Worm (Caenorhabditis elegans): Measurements from ENCODE around the gene F07C4.6.

DNA sequence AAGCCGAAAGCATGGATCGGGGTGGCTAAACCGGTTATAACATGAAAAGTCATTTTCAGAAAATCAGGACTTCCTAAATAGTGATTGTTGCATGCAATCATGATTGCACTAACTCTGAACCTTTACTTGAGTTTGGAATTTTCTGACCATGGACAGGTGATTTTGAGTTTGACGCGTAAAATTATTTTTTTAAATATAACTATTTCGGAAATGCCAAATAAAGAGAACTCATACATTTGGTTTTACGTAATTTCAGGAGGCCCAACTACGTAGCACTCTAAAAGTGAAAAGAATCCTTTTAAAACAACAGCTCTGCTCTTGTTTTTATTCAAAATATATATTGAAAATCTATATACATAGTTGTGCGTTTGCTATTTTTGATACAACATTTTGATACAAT lies 25.1 kb downstream of the F07C4.6 start, which contains the start of gene srh-234:
- TF ChIP-seq unc-62 (GFP tag; optimal IDR thresholded peaks at IDR 0.05) (no peak), aly-2 (tag; optimal IDR thresholded peaks at IDR 0.05) (no peak), mdl-1 (tag; optimal IDR thresholded peaks at IDR 0.05) (no peak), pqm-1 (tag; optimal IDR thresholded peaks at IDR 0.05) (no peak), ztf-11 (tag; optimal IDR thresholded peaks at IDR 0.05) (no peak), skn-1 (tag; optimal IDR thresholded peaks at IDR 0.05) (no peak), elt-2 (tag; optimal IDR thresholded peaks at IDR 0.05) (no peak), nhr-11 (tag; optimal IDR thresholded peaks at IDR 0.05) (no peak), ama-1 (optimal IDR thresholded peaks at IDR 0.05) (no peak), daf-12 (tag; optimal IDR thresholded peaks at IDR 0.05) (no peak), nhr-237 (tag; optimal IDR thresholded peaks at IDR 0.05) (no peak)

All from whole organism, L3 larva.